Worm (Caenorhabditis elegans): ENCODE measurements around the gene ZK418.6.

Gene ZK418.6

ce11 chrIII:7087691-7088323, 9.2 kb upstream of the ZK418.6 start, which contains the start of gene fubl-2:
TSS of gene fubl-2 (minus strand) at chrIII:7087741.
- TF ChIP-seq mep-1 (tag; optimal IDR thresholded peaks at IDR 0.05) (peak; percentile 51), jun-1 (tag; optimal IDR thresholded peaks at IDR 0.05) (no peak), snu-23 (GFP tag; optimal IDR thresholded peaks at IDR 0.05) (peak; percentile 71), nhr-47 (tag; optimal IDR thresholded peaks at IDR 0.05) (peak; percentile 76), dpl-1 (GFP tag; optimal IDR thresholded peaks at IDR 0.05) (peak; percentile 53 to 71 (median 54)), rnt-1 (tag; optimal IDR thresholded peaks at IDR 0.05) (peak; percentile 94), nhr-85 (tag) (peak; percentile 87), ztf-11 (tag; optimal IDR thresholded peaks at IDR 0.05) (peak in 1 of 2 experiments; percentile 68), pag-3 (tag; optimal IDR thresholded peaks at IDR 0.05; ENCODE audit: borderline replicate concordance, insufficient read depth) (no peak), egl-13 (tag; optimal IDR thresholded peaks at IDR 0.05) (peak; percentile 73), nhr-71 (tag; optimal IDR thresholded peaks at IDR 0.05) (peak; percentile 83), C34B4.2 (tag; optimal IDR thresholded peaks at IDR 0.05) (no peak), C16A3.4 (tag; optimal IDR thresholded peaks at IDR 0.05) (peak; percentile 43), lin-14 (GFP tag; optimal IDR thresholded peaks at IDR 0.05) (peak; percentile 83), nhr-77 (tag; optimal IDR thresholded peaks at IDR 0.05) (peak; percentile 20), fos-1 (tag; optimal IDR thresholded peaks at IDR 0.05) (peak; percentile 19), fkh-4 (tag; optimal IDR thresholded peaks at IDR 0.05; ENCODE audit: borderline replicate concordance) (peak; percentile 54), skn-1 (tag; optimal IDR thresholded peaks at IDR 0.05) (peak; percentile 6), sox-4 (tag; optimal IDR thresholded peaks at IDR 0.05) (peak; percentile 67), xbp-1 (tag; optimal IDR thresholded peaks at IDR 0.05) (peak; percentile 74), grh-1 (GFP tag; IDR thresholded peaks at IDR 0.05) (no peak), zag-1 (tag; optimal IDR thresholded peaks at IDR 0.05) (no peak), lsy-2 (tag; optimal IDR thresholded peaks at IDR 0.05) (peak; percentile 76 to 77), snpc-4 (tag; optimal IDR thresholded peaks at IDR 0.05) (peak; percentile 24), ceh-90 (tag; optimal IDR thresholded peaks at IDR 0.05) (peak; percentile 52), vab-15 (tag; optimal IDR thresholded peaks at IDR 0.05) (peak; percentile 51), fkh-10 (GFP tag; optimal IDR thresholded peaks at IDR 0.05) (no peak), efl-1 (optimal IDR thresholded peaks at IDR 0.05) (peak; percentile 73 to 74), efl-1 (GFP tag; optimal IDR thresholded peaks at IDR 0.05 in 1 of 2) (peak in 1 of 2 experiments; percentile 51), nhr-19 (GFP tag; conservative IDR thresholded peaks at IDR 0.05) (peak; percentile 62), hpl-2 (GFP tag; optimal IDR thresholded peaks at IDR 0.05) (no peak), C04F5.9 (tag; optimal IDR thresholded peaks at IDR 0.05) (peak; percentile 45), aly-2 (tag; optimal IDR thresholded peaks at IDR 0.05) (no peak), mef-2 (tag; optimal IDR thresholded peaks at IDR 0.05) (no peak), ceh-82 (tag; optimal IDR thresholded peaks at IDR 0.05) (peak; percentile 12 to 45 (median 20)), sptf-1 (tag; optimal IDR thresholded peaks at IDR 0.05) (no peak), tbx-2 (tag; optimal IDR thresholded peaks at IDR 0.05) (peak; percentile 67), isw-1 (GFP tag; IDR thresholded peaks at IDR 0.05) (peak; percentile 46), lin-35 (GFP tag; optimal IDR thresholded peaks at IDR 0.05) (peak; percentile 53 to 69), lin-15B (tag; optimal IDR thresholded peaks at IDR 0.05) (peak; percentile 66), dsc-1 (tag; optimal IDR thresholded peaks at IDR 0.05) (peak; percentile 79), nhr-20 (tag; optimal IDR thresholded peaks at IDR 0.05) (peak; percentile 74), fkh-8 (tag; optimal IDR thresholded peaks at IDR 0.05) (peak; percentile 65), nhr-90 (tag; optimal IDR thresholded peaks at IDR 0.05; ENCODE audit: poor library complexity) (peak; percentile 72), lir-3 (tag; optimal IDR thresholded peaks at IDR 0.05; ENCODE audit: poor library complexity) (peak; percentile 86), elt-3 (tag; optimal IDR thresholded peaks at IDR 0.05) (peak in 1 of 6 experiments; percentile 38), unc-98 (GFP tag; IDR thresholded peaks at IDR 0.05) (no peak; the same call in 1 of the 2 replicates), irx-1 (tag; optimal IDR thresholded peaks at IDR 0.05) (peak; percentile 51), unc-86 (tag; optimal IDR thresholded peaks at IDR 0.05) (peak; percentile 43), blmp-1 (tag; optimal IDR thresholded peaks at IDR 0.05) (peak; percentile 34), Y116A8C.19 (tag; optimal IDR thresholded peaks at IDR 0.05; ENCODE audit: borderline replicate concordance) (no peak), ceh-88 (GFP tag; IDR thresholded peaks at IDR 0.05) (no peak)
